Worm (Caenorhabditis elegans) whole organism, L3 larva: ENCODE measurements around the gene F55F3.4.

Source experiments
- aly-2 ChIP-seq: fragments of 150-350 bp; optimal IDR thresholded peaks from 2 replicates; lab custom pipeline; 2014; ENCODE audit warnings: missing biosample characterization, missing genetic modification characterization
- ama-1 ChIP-seq: fragments of 150-350 bp; optimal IDR thresholded peaks from 2 replicates; lab custom pipeline; 2018
- ceh-82 ChIP-seq: fragments of 150-350 bp; optimal IDR thresholded peaks from 2 replicates; lab custom pipeline; 2014; ENCODE audit warnings: missing biosample characterization, missing genetic modification characterization
- egl-27 ChIP-seq: sonication (generic microtip); optimal IDR thresholded peaks from 4 replicates; lab custom pipeline; 2017; ENCODE audit warnings: missing biosample characterization, missing genetic modification reagents, missing genetic modification characterization
- elt-2 ChIP-seq: sonication (generic microtip); optimal IDR thresholded peaks from 2 replicates; lab custom pipeline; 2016; ENCODE audit warnings: missing genetic modification reagents, mild to moderate bottlenecking, missing genetic modification characterization, missing compliant biosample characterization
- elt-3 ChIP-seq, 3 experiments: fragments of 150-350 bp in 1 of 3; sonication (generic microtip) in 2 of 3; optimal IDR thresholded peaks; 2 replicates in 2 of 3; 4 replicates in 1 of 3; lab custom pipeline; 2014 to 2017; ENCODE audit warnings: missing biosample characterization in 3 of 3, missing genetic modification characterization in 3 of 3
- fkh-2 ChIP-seq: fragments of 150-350 bp; optimal IDR thresholded peaks from 2 replicates; lab custom pipeline; 2014; ENCODE audit warnings: missing biosample characterization, missing genetic modification reagents, missing genetic modification characterization
- nhr-11 ChIP-seq: fragments of 150-350 bp; optimal IDR thresholded peaks from 2 replicates; lab custom pipeline; 2014; ENCODE audit warnings: missing biosample characterization, missing genetic modification characterization
- nhr-28 ChIP-seq: fragments of 150-350 bp; optimal IDR thresholded peaks from 2 replicates; lab custom pipeline; 2014; ENCODE audit warnings: missing biosample characterization, missing genetic modification characterization
- nhr-76 ChIP-seq: fragments of 150-350 bp; sonication (generic microtip); optimal IDR thresholded peaks from 5 replicates; lab custom pipeline; 2014; ENCODE audit warnings: missing biosample characterization, missing genetic modification characterization
- skn-1 ChIP-seq: fragments of 150-350 bp; optimal IDR thresholded peaks from 2 replicates; lab custom pipeline; 2014; ENCODE audit warnings: missing biosample characterization, missing genetic modification characterization
- snpc-4 ChIP-seq: fragments of 150-350 bp; optimal IDR thresholded peaks from 2 replicates; lab custom pipeline; 2014; ENCODE audit warnings: missing biosample characterization, missing genetic modification characterization
- ztf-4 ChIP-seq: fragments of 150-350 bp; optimal IDR thresholded peaks from 2 replicates; lab custom pipeline; 2014; ENCODE audit warnings: missing biosample characterization, missing genetic modification characterization

- TF ChIP-seq ztf-4 (tag; lab: Kevin White, UChicago) = no peak
- no peak for TF ChIP-seq fkh-2
- TF ChIP-seq aly-2 (tag; lab: Kevin White, UChicago) = no peak
- TF ChIP-seq egl-27 = no peak
- peak; percentile 72 for TF ChIP-seq elt-2 (tag; lab: Kevin White, UChicago)
- no peak for TF ChIP-seq snpc-4 (tag; lab: Kevin White, UChicago)
- no peak for TF ChIP-seq nhr-76 (tag; lab: Kevin White, UChicago)
- no peak for TF ChIP-seq ama-1 (lab: Kevin White, UChicago)
- no peak for TF ChIP-seq ceh-82 (tag; lab: Kevin White, UChicago)
- no peak for TF ChIP-seq skn-1
- TF ChIP-seq elt-3 (tag; optimal IDR thresholded peaks at IDR 0.05; lab: Kevin White, UChicago) = no peak
- TF ChIP-seq nhr-28 = no peak
- no peak for TF ChIP-seq nhr-11
Measured at ce11 chrX:13746231-13746630, 39.1 kb upstream of the F55F3.4 start.
